Worm (Caenorhabditis elegans): ENCODE measurements around the gene sfxn-1.4.
A peak's percentile ranks its signal among the peaks of the same experiment; 100 is the strongest.
"Not testable (repeated sequence)": the region's sequence is repeated elsewhere in the genome, so short reads cannot be mapped to it uniquely, and the experiment has no call there.

The sfxn-1.4 gene

DNA sequence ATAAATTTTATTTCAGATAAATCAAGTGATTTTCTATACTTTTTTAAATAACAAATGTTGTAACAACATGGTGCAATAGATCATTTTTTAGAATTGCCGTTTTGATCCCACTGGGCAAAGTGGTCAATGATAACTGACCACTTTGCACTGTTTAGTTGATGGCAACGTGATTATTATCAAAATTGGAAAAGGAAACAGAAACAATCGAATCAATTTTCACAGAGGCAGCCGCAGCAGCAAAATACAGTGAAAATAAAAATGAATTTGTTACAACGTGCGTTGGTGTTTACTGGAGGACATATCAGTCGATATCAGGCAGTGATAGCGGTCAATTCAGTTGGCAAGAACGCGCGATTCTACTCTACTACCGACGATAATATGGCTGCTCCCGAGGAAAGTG is 24.8 kb upstream of the sfxn-1.4 start, which contains the start of gene VF13D12L.3:
TSS of gene VF13D12L.3 (plus strand) at position 223 of the 400 bp plus-strand sequence.
- TF ChIP-seq nhr-85 (tag) (peak; percentile 32), snu-23 (GFP tag; optimal IDR thresholded peaks at IDR 0.05) (no peak), nhr-90 (tag; optimal IDR thresholded peaks at IDR 0.05; ENCODE audit: poor library complexity) (peak; percentile 7), hlh-4 (tag; optimal IDR thresholded peaks at IDR 0.05) (no peak), elt-3 (tag; optimal IDR thresholded peaks at IDR 0.05) (peak in 1 of 6 experiments; percentile 13), egl-13 (tag; optimal IDR thresholded peaks at IDR 0.05) (no peak), nhr-71 (tag; optimal IDR thresholded peaks at IDR 0.05) (peak; percentile 15), lin-35 (GFP tag; optimal IDR thresholded peaks at IDR 0.05) (peak in 1 of 2 experiments; percentile 3), grh-1 (GFP tag; IDR thresholded peaks at IDR 0.05) (no peak), hpl-2 (GFP tag; optimal IDR thresholded peaks at IDR 0.05) (no peak), lsy-2 (tag; optimal IDR thresholded peaks at IDR 0.05) (no peak), nhr-28 (tag; optimal IDR thresholded peaks at IDR 0.05) (no peak), blmp-1 (tag; optimal IDR thresholded peaks at IDR 0.05) (peak; percentile 71), swsn-7 (tag; optimal IDR thresholded peaks at IDR 0.05) (no peak)

- no peak for TF ChIP-seq lsy-2 (tag; optimal IDR thresholded peaks at IDR 0.05)
Observed at ce11 chrII:11700635-11701034, 19.6 kb upstream of the sfxn-1.4 start.

DNA sequence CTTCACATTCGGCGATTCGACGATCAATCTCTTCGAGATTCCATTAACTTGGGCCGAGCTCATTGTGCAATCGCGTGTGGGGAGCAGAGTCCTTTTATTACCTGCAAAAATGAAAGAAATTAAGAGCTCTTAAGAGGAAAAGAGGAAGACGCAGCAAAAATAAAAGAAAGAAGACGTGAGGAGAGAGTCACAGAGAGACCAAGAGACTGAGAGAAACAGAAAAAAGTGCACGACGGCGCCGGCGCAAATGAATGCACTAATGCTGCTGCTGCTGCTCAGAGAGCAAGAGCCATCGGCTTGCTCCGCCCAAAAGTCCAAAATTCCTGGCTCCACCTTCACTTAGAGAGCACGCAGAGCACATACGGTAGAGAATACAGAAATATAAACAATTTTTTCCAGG is 19.2 kb upstream of the sfxn-1.4 start, which contains the start of gene inos-1:
TSS of gene inos-1 (minus strand) at position 101 of the 400 bp plus-strand sequence.
- TF ChIP-seq zag-1 (tag; optimal IDR thresholded peaks at IDR 0.05): no peak
- TF ChIP-seq sox-4 (tag; optimal IDR thresholded peaks at IDR 0.05): no peak
- TF ChIP-seq unc-30 (tag; optimal IDR thresholded peaks at IDR 0.05): no peak
- TF ChIP-seq unc-98 (GFP tag; IDR thresholded peaks at IDR 0.05): no peak
- TF ChIP-seq nhr-76 (tag; optimal IDR thresholded peaks at IDR 0.05): no peak
- no peak for TF ChIP-seq fkh-10 (GFP tag; optimal IDR thresholded peaks at IDR 0.05)

DNA sequence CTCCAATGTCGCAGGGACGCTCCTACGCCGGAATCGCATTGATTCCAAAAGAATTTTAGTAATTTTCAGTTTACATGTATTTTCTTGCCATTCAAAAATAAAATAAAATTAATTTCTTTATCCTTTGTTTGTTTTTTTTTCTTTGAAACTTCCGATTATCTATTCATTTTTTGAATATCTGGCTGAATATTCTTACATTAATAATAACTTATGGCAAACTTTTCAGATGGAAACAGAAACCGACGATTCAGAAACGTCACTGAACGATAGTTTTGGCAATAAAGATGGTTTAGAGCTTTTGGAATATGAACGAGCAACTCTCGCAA is 14.9 kb upstream of the sfxn-1.4 start, which contains the start of gene xpf-1:
TSS of gene xpf-1 (plus strand) at position 227 of the 326 bp plus-strand sequence.
- TF ChIP-seq unc-62 (GFP tag; optimal IDR thresholded peaks at IDR 0.05): no peak
- no peak for TF ChIP-seq ceh-88 (GFP tag; IDR thresholded peaks at IDR 0.05)
- no peak for TF ChIP-seq mdl-1 (tag; optimal IDR thresholded peaks at IDR 0.05)

DNA sequence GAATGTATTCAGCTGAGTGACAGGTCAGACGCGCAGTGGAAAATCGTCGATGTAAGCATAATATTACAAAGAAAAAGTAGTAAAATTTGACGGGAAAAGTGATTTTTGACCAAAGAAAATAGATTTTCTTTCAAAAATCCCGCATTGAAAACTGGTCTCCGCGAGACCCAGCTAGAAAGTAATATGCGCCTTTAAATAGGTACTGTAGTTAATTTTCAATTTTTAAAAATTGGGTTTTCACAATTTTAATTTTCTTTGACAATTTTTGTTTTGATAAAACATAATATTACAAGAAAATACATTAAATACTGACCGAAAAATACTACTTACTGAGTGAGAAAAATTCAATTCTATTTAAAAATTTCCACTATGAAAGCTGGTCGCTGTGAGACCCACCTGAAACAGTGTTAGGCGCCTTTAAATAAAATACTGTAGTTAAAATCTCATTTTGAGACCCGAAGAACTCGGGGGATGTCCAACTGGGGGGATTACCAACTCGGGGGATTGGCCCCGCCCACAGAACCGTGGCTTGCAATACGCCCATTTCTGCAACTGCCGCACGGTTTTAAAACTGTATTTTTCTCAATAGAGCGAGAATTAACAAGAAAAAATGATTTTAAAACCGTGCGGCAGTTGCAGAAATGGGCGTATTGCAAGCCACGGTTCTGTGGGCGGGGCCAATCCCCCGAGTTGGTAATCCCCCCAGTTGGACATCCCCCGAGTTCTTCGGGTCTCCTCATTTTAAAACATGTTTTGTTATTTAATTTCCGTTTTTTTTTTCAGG is 14.3 kb upstream of the sfxn-1.4 start, which contains the start of gene tars-1:
TSS of gene tars-1 (minus strand) at position 497 of the 784 bp plus-strand sequence.
- TF ChIP-seq nhr-71 (tag; optimal IDR thresholded peaks at IDR 0.05): peak; percentile 12
- TF ChIP-seq lsy-2 (tag; optimal IDR thresholded peaks at IDR 0.05): peak in 1 of 2 experiments; percentile 14
- 0 out of 2 replicates have a peak, but pooled peaks have one; percentile 11 for TF ChIP-seq nhr-19 (GFP tag; conservative IDR thresholded peaks at IDR 0.05)
- not testable (repeated sequence) for TF ChIP-seq efl-1 (optimal IDR thresholded peaks at IDR 0.05)
- TF ChIP-seq efl-1 (GFP tag; optimal IDR thresholded peaks at IDR 0.05 in 1 of 2): peak in 1 of 2 experiments; percentile 23
- peak; percentile 10 for TF ChIP-seq nhr-90 (tag; optimal IDR thresholded peaks at IDR 0.05; ENCODE audit: poor library complexity)
- peak in 1 of 2 experiments; percentile 23 for TF ChIP-seq lin-35 (GFP tag; optimal IDR thresholded peaks at IDR 0.05)
- TF ChIP-seq snu-23 (GFP tag; optimal IDR thresholded peaks at IDR 0.05): peak; percentile 6

- TF ChIP-seq ztf-4 (tag; optimal IDR thresholded peaks at IDR 0.05) (no peak), mdl-1 (tag; optimal IDR thresholded peaks at IDR 0.05) (no peak), sox-4 (tag; optimal IDR thresholded peaks at IDR 0.05) (no peak), sptf-1 (tag; optimal IDR thresholded peaks at IDR 0.05) (no peak), F16B12.6 (tag; optimal IDR thresholded peaks at IDR 0.05) (peak; percentile 26), nhr-237 (tag; optimal IDR thresholded peaks at IDR 0.05) (no peak), efl-3 (GFP tag; optimal IDR thresholded peaks at IDR 0.05) (no peak), Y116A8C.19 (tag; optimal IDR thresholded peaks at IDR 0.05; ENCODE audit: borderline replicate concordance) (no peak), lin-13 (GFP tag; optimal IDR thresholded peaks at IDR 0.05) (peak; percentile 27), unc-30 (tag; optimal IDR thresholded peaks at IDR 0.05) (no peak), fkh-10 (GFP tag; optimal IDR thresholded peaks at IDR 0.05) (no peak), mef-2 (tag; optimal IDR thresholded peaks at IDR 0.05) (no peak), ces-1 (GFP tag; optimal IDR thresholded peaks at IDR 0.05) (no peak), nhr-12 (tag; optimal IDR thresholded peaks at IDR 0.05) (no peak), mab-9 (GFP tag; IDR thresholded peaks at IDR 0.05) (no peak), lin-39 (tag; optimal IDR thresholded peaks at IDR 0.05) (no peak), mep-1 (tag; optimal IDR thresholded peaks at IDR 0.05) (peak; percentile 32), isw-1 (GFP tag; IDR thresholded peaks at IDR 0.05) (no peak), dsc-1 (tag; optimal IDR thresholded peaks at IDR 0.05) (no peak), elt-2 (tag; optimal IDR thresholded peaks at IDR 0.05) (no peak), nhr-85 (tag) (no peak)
Observed at ce11 chrII:11694432-11694831, 13.4 kb upstream of the sfxn-1.4 start.

Measured in whole organism, L1 larva.